Worm (Caenorhabditis elegans): ENCODE results near the gene arf-1.

- TF ChIP-seq T22C8.4 (GFP tag; IDR thresholded peaks at IDR 0.05), result no peak
- no peak for TF ChIP-seq cog-1 (tag; optimal IDR thresholded peaks at IDR 0.05)
These were observed 19.6 kb downstream of the arf-1 start for ce11 chrIII:5734328-5734727.

Measured in whole organism, midembryonic.